Fruit fly (Drosophila melanogaster) whole organism, embryonic: Measurements from ENCODE around the gene CG34057.

Experiments used
- CG10267 ChIP-seq: fragments of 200-800 bp; sonication (Bioruptor generic); optimal IDR thresholded peaks from 2 replicates; lab custom pipeline; 2018; ENCODE audit warnings: missing biosample characterization, mild to moderate bottlenecking, missing genetic modification characterization, moderate library complexity
- CG10543 ChIP-seq: fragments of 200-800 bp; sonication (Bioruptor generic); optimal IDR thresholded peaks from 3 replicates; lab custom pipeline; 2017; ENCODE audit warnings: missing biosample characterization, mild to moderate bottlenecking, missing genetic modification characterization, moderate library complexity
- CG11560 ChIP-seq: fragments of 200-800 bp; sonication (Bioruptor generic); IDR thresholded peaks from 3 replicates; pipeline ENCODE4 v1.3.6; 2022; ENCODE audit warnings: missing biosample characterization, missing genetic modification characterization
- CG12391 ChIP-seq: fragments of 200-800 bp; sonication (Bioruptor generic); optimal IDR thresholded peaks from 3 replicates; lab custom pipeline; 2018; ENCODE audit warnings: missing biosample characterization, mild to moderate bottlenecking, missing genetic modification characterization, moderate library complexity
- CG12659 ChIP-seq: fragments of 200-800 bp; sonication (Bioruptor generic); optimal IDR thresholded peaks from 3 replicates; lab custom pipeline; 2017; ENCODE audit warnings: mild to moderate bottlenecking, missing biosample characterization, missing genetic modification reagents, missing genetic modification characterization
- CG12769 ChIP-seq: fragments of 200-800 bp; sonication (Bioruptor generic); optimal IDR thresholded peaks from 2 replicates; lab custom pipeline; 2019; ENCODE audit warnings: missing biosample characterization, mild to moderate bottlenecking, missing genetic modification characterization, moderate library complexity
- CG14860 ChIP-seq: fragments of 200-800 bp; sonication (Bioruptor generic); IDR thresholded peaks from 3 replicates; pipeline ENCODE4 v1.3.6; 2022; ENCODE audit warnings: missing biosample characterization, missing genetic modification characterization; ENCODE audit not compliant: partially characterized antibody
- CG14965 ChIP-seq: fragments of 200-800 bp; sonication (Bioruptor generic); optimal IDR thresholded peaks from 2 replicates; lab custom pipeline; 2016; ENCODE audit warnings: missing biosample characterization, missing genetic modification characterization, borderline replicate concordance
- CG15514 ChIP-seq: fragments of 200-800 bp; sonication (Bioruptor generic); optimal IDR thresholded peaks from 3 replicates; lab custom pipeline; 2017; ENCODE audit warnings: missing biosample characterization, missing genetic modification characterization, mild to moderate bottlenecking, moderate library complexity, missing genetic modification reagents
- CG16863 ChIP-seq: fragments of 200-800 bp; sonication (Bioruptor generic); optimal IDR thresholded peaks from 3 replicates; lab custom pipeline; 2016; ENCODE audit warnings: missing biosample characterization, missing genetic modification characterization
- CG17568 ChIP-seq: fragments of 200-800 bp; sonication (Bioruptor generic); optimal IDR thresholded peaks from 2 replicates; lab custom pipeline; 2018; ENCODE audit warnings: missing biosample characterization, mild to moderate bottlenecking, missing genetic modification characterization, moderate library complexity
- CG18599 ChIP-seq: fragments of 200-800 bp; sonication (Bioruptor generic); optimal IDR thresholded peaks from 3 replicates; lab custom pipeline; 2017; ENCODE audit warnings: missing biosample characterization, missing genetic modification characterization, mild to moderate bottlenecking, moderate library complexity, missing genetic modification reagents
- CG30431 ChIP-seq: fragments of 200-800 bp; sonication (Bioruptor generic); optimal IDR thresholded peaks from 2 replicates; lab custom pipeline; 2017; ENCODE audit warnings: missing biosample characterization, missing genetic modification characterization
- CG31441 ChIP-seq: fragments of 200-800 bp; sonication (Bioruptor generic); IDR thresholded peaks from 2 replicates; pipeline ENCODE4 v1.3.6; 2022; ENCODE audit warnings: missing biosample characterization, missing genetic modification characterization
- CG34224 ChIP-seq: fragments of 200-800 bp; sonication (Bioruptor generic); IDR thresholded peaks from 3 replicates; pipeline ENCODE4 v1.3.6; 2022; ENCODE audit warnings: missing biosample characterization, missing genetic modification characterization; ENCODE audit not compliant: partially characterized antibody
- CG34422 ChIP-seq: fragments of 200-800 bp; sonication (Bioruptor generic); IDR thresholded peaks from 3 replicates; pipeline ENCODE4 v1.3.6; 2022; ENCODE audit warnings: missing biosample characterization, missing genetic modification characterization
- CG4328 ChIP-seq: fragments of 200-800 bp; sonication (Bioruptor generic); optimal IDR thresholded peaks from 3 replicates; lab custom pipeline; 2017; ENCODE audit warnings: missing biosample characterization, missing genetic modification reagents, missing genetic modification characterization
- CG4424 ChIP-seq: fragments of 200-800 bp; sonication (Bioruptor generic); optimal IDR thresholded peaks from 3 replicates; lab custom pipeline; 2016; ENCODE audit warnings: missing biosample characterization, missing genetic modification characterization
- CG4707 ChIP-seq: fragments of 200-800 bp; sonication (Bioruptor generic); optimal IDR thresholded peaks from 2 replicates; lab custom pipeline; 2018; ENCODE audit warnings: missing biosample characterization, mild to moderate bottlenecking, missing genetic modification characterization, moderate library complexity
- CG6765 ChIP-seq: fragments of 200-800 bp; sonication (Bioruptor generic); optimal IDR thresholded peaks from 3 replicates; lab custom pipeline; 2017; ENCODE audit warnings: missing biosample characterization, mild to moderate bottlenecking, missing genetic modification characterization
- CG6813 ChIP-seq: fragments of 200-800 bp; sonication (Bioruptor generic); optimal IDR thresholded peaks from 2 replicates; lab custom pipeline; 2017; ENCODE audit warnings: missing biosample characterization, missing genetic modification characterization, mild to moderate bottlenecking, moderate library complexity, missing genetic modification reagents
- CG8765 ChIP-seq: fragments of 200-800 bp; sonication (Bioruptor generic); IDR thresholded peaks from 2 replicates; pipeline ENCODE4 v1.3.6; 2022; ENCODE audit warnings: missing biosample characterization, missing genetic modification characterization
- CG8944 ChIP-seq: fragments of 200-800 bp; sonication (Bioruptor generic); optimal IDR thresholded peaks from 3 replicates; lab custom pipeline; 2016; ENCODE audit warnings: missing biosample characterization, missing genetic modification characterization
- ERR ChIP-seq: fragments of 200-800 bp; sonication (Bioruptor generic); optimal IDR thresholded peaks from 2 replicates; lab custom pipeline; 2016; ENCODE audit warnings: missing biosample characterization, missing genetic modification characterization
- Elba2 ChIP-seq: fragments of 200-800 bp; sonication (Bioruptor generic); optimal IDR thresholded peaks from 3 replicates; lab custom pipeline; 2016; ENCODE audit warnings: missing biosample characterization, missing genetic modification characterization
- H2.0 ChIP-seq: fragments of 200-800 bp; sonication (Bioruptor generic); IDR thresholded peaks from 2 replicates; pipeline ENCODE4 v1.3.6; 2022; ENCODE audit warnings: missing biosample characterization, missing genetic modification characterization
- HLH3B ChIP-seq: fragments of 200-800 bp; sonication (Bioruptor generic); IDR thresholded peaks from 2 replicates; pipeline ENCODE4 v1.3.6; 2022; ENCODE audit warnings: missing biosample characterization, missing genetic modification characterization
- HLH4C ChIP-seq: fragments of 200-800 bp; sonication (Bioruptor generic); IDR thresholded peaks from 3 replicates; pipeline ENCODE4 v1.3.6; 2022; ENCODE audit warnings: missing biosample characterization, missing genetic modification characterization; ENCODE audit not compliant: partially characterized antibody
- Hsf ChIP-seq: fragments of 200-800 bp; sonication (Bioruptor generic); optimal IDR thresholded peaks from 3 replicates; lab custom pipeline; 2016; ENCODE audit warnings: missing biosample characterization, missing genetic modification characterization
- Mes4 ChIP-seq: fragments of 200-800 bp; sonication (Bioruptor generic); optimal IDR thresholded peaks from 2 replicates; lab custom pipeline; 2016; ENCODE audit warnings: missing biosample characterization, missing genetic modification characterization
- Nf-YA ChIP-seq: fragments of 200-800 bp; sonication (Bioruptor generic); IDR thresholded peaks from 2 replicates; pipeline ENCODE4 v1.3.6; 2022; ENCODE audit warnings: missing biosample characterization, missing genetic modification characterization
- Pdp1 ChIP-seq, 2 experiments: fragments of 200-800 bp; sonication (Bioruptor generic); optimal IDR thresholded peaks; 3 replicates each; lab custom pipeline; 2016; ENCODE audit warnings: missing biosample characterization in 2 of 2, missing genetic modification characterization in 2 of 2, mild to moderate bottlenecking in 1 of 2, moderate library complexity in 1 of 2
- Ravus ChIP-seq: fragments of 200-800 bp; sonication (Bioruptor generic); IDR thresholded peaks from 2 replicates; pipeline ENCODE4 v1.3.6; 2022; ENCODE audit warnings: missing biosample characterization, missing genetic modification characterization
- Rfx ChIP-seq: fragments of 200-800 bp; sonication (Bioruptor generic); IDR thresholded peaks from 2 replicates; pipeline ENCODE4 v1.3.6; 2022; ENCODE audit warnings: missing biosample characterization, missing genetic modification characterization
- Side ChIP-seq: fragments of 200-800 bp; sonication (Bioruptor generic); optimal IDR thresholded peaks from 2 replicates; lab custom pipeline; 2016; ENCODE audit warnings: missing biosample characterization, missing genetic modification characterization
- Six4 ChIP-seq: fragments of 200-800 bp; sonication (Bioruptor generic); optimal IDR thresholded peaks from 2 replicates; lab custom pipeline; 2016; ENCODE audit warnings: missing biosample characterization, missing genetic modification characterization
- Spps ChIP-seq: fragments of 200-800 bp; sonication (Bioruptor generic); optimal IDR thresholded peaks from 2 replicates; lab custom pipeline; 2018; ENCODE audit warnings: missing biosample characterization, mild to moderate bottlenecking, missing genetic modification characterization
- Taf1 ChIP-seq: fragments of 200-800 bp; sonication (Bioruptor generic); IDR thresholded peaks from 2 replicates; pipeline ENCODE4 v1.3.6; 2022; ENCODE audit warnings: missing biosample characterization, missing genetic modification characterization
- Vsx1 ChIP-seq: fragments of 200-800 bp; sonication (Bioruptor generic); optimal IDR thresholded peaks from 2 replicates; lab custom pipeline; 2017; ENCODE audit warnings: missing biosample characterization, mild to moderate bottlenecking, missing genetic modification characterization, missing genetic modification reagents
- aop ChIP-seq: fragments of 200-800 bp; sonication (Bioruptor generic); IDR thresholded peaks from 2 replicates; pipeline ENCODE4 v1.3.6; 2022; ENCODE audit warnings: missing biosample characterization, missing genetic modification characterization
- ci ChIP-seq: fragments of 200-800 bp; sonication (Bioruptor generic); IDR thresholded peaks from 3 replicates; pipeline ENCODE4 v1.3.6; 2022; ENCODE audit warnings: missing biosample characterization, missing genetic modification characterization
- da ChIP-seq: fragments of 200-800 bp; sonication (Bioruptor generic); optimal IDR thresholded peaks from 2 replicates; lab custom pipeline; 2016; ENCODE audit warnings: missing biosample characterization, missing genetic modification characterization
- dysf ChIP-seq: fragments of 200-800 bp; sonication (Bioruptor generic); IDR thresholded peaks from 3 replicates; pipeline ENCODE4 v1.3.6; 2022; ENCODE audit warnings: missing biosample characterization, missing genetic modification characterization
- gce ChIP-seq: fragments of 200-800 bp; sonication (Bioruptor generic); IDR thresholded peaks from 3 replicates; pipeline ENCODE4 v1.3.6; 2022; ENCODE audit warnings: missing biosample characterization, missing genetic modification characterization
- gfzf ChIP-seq: fragments of 200-800 bp; sonication (Bioruptor generic); optimal IDR thresholded peaks from 2 replicates; lab custom pipeline; 2016; ENCODE audit warnings: missing biosample characterization, mild to moderate bottlenecking, missing genetic modification characterization, moderate library complexity
- ken ChIP-seq: fragments of 200-800 bp; sonication (Bioruptor generic); IDR thresholded peaks from 3 replicates; pipeline ENCODE4 v1.3.6; 2022; ENCODE audit warnings: missing biosample characterization, missing genetic modification characterization
- mam ChIP-seq: fragments of 200-800 bp; sonication (Bioruptor generic); optimal IDR thresholded peaks from 3 replicates; lab custom pipeline; 2016; ENCODE audit warnings: missing biosample characterization, missing genetic modification characterization
- sens ChIP-seq: fragments of 200-800 bp; sonication (Bioruptor generic); peaks from one replicate; lab custom pipeline; 2016; ENCODE audit warnings: missing biosample characterization, missing genetic modification characterization
- sqz ChIP-seq: fragments of 200-800 bp; sonication (Bioruptor generic); optimal IDR thresholded peaks from 3 replicates; lab custom pipeline; 2018; ENCODE audit warnings: missing biosample characterization, mild to moderate bottlenecking, missing genetic modification characterization
- tin ChIP-seq: fragments of 200-800 bp; sonication (Bioruptor generic); optimal IDR thresholded peaks from 3 replicates; lab custom pipeline; 2016; ENCODE audit warnings: missing biosample characterization, missing genetic modification characterization
- unc-4 ChIP-seq: fragments of 200-800 bp; sonication (Bioruptor generic); IDR thresholded peaks from 2 replicates; pipeline ENCODE4 v1.3.6; 2022; ENCODE audit warnings: missing biosample characterization, missing genetic modification characterization; ENCODE audit not compliant: partially characterized antibody

CG34057 gene

dm6 chr3L:904364-904763 lies 7.2 kb downstream of the CG34057 start (continued):
- TF ChIP-seq Nf-YA (GFP tag; lab: Robert Waterston, UW) (peak; percentile 27; the same call in 1 of the 2 replicates), Side (peak; percentile 60), Rfx (GFP tag; lab: Robert Waterston, UW) (no peak), CG30431 (peak; percentile 52), HLH4C (no peak), CG12659 (GFP tag; lab: Kevin White, UChicago) (peak; percentile 12), CG10267 (tag; lab: Kevin White, UChicago) (peak; percentile 30), CG31441 (peak; percentile 53; the same call in 1 of the 2 replicates), CG17568 (GFP tag; lab: Kevin White, UChicago) (no peak), CG18599 (GFP tag; lab: Kevin White, UChicago) (peak; percentile 52), CG16863 (GFP tag; lab: Kevin White, UChicago) (peak; percentile 72), gce (GFP tag; lab: Robert Waterston, UW) (peak; percentile 54; the same call in 2 of the 3 replicates), unc-4 (no peak), Pdp1 (GFP tag; optimal IDR thresholded peaks at IDR 0.05; lab: Kevin White, UChicago) (peak; percentile 26 to 39), dysf (GFP tag; lab: Robert Waterston, UW) (peak; percentile 56; the same call in 2 of the 3 replicates), CG11560 (no peak), CG14860 (GFP tag; lab: Robert Waterston, UW) (no peak), mam (GFP tag; lab: Kevin White, UChicago) (no peak), CG6765 (no peak), ERR (GFP tag; lab: Kevin White, UChicago) (no peak), CG4707 (GFP tag; lab: Kevin White, UChicago) (peak; percentile 44), Ravus (no peak), CG12769 (tag; lab: Kevin White, UChicago) (peak; percentile 36), tin (GFP tag; lab: Kevin White, UChicago) (peak; percentile 45), CG34224 (no peak), CG10543 (GFP tag; lab: Kevin White, UChicago) (no peak), aop (GFP tag; lab: Robert Waterston, UW) (no peak), CG4328 (GFP tag; lab: Kevin White, UChicago) (no peak), ken (GFP tag; lab: Robert Waterston, UW) (peak; percentile 55; the same call in 1 of the 3 replicates), Six4 (no peak), Taf1 (no peak), H2.0 (GFP tag; lab: Robert Waterston, UW) (peak; percentile 37; the same call in 1 of the 2 replicates), HLH3B (GFP tag; lab: Robert Waterston, UW) (peak; percentile 69), CG34422 (GFP tag; lab: Robert Waterston, UW) (peak; percentile 63; the same call in 2 of the 3 replicates), CG15514 (GFP tag; lab: Kevin White, UChicago) (no peak), CG8944 (peak; percentile 59), da (no peak), Mes4 (GFP tag; lab: Kevin White, UChicago) (peak; percentile 63), ci (GFP tag; lab: Robert Waterston, UW) (peak; percentile 75), sens (GFP tag; lab: Kevin White, UChicago) (peak; percentile 91), CG12391 (peak; percentile 74), Vsx1 (GFP tag; lab: Kevin White, UChicago) (no peak), Hsf (GFP tag; lab: Kevin White, UChicago) (peak; percentile 65), Elba2 (no peak), Spps (tag; lab: Kevin White, UChicago) (peak; percentile 56), gfzf (GFP tag; lab: Kevin White, UChicago) (no peak), CG14965 (GFP tag; lab: Kevin White, UChicago) (no peak), sqz (GFP tag; lab: Kevin White, UChicago) (peak; percentile 31), CG8765 (peak; percentile 27; the same call in 1 of the 2 replicates), CG4424 (GFP tag; lab: Kevin White, UChicago) (peak; percentile 63), CG6813 (GFP tag; lab: Kevin White, UChicago) (peak; percentile 49)
